Fruit fly (Drosophila melanogaster): Measurements from ENCODE around the gene CG13065.
A peak's percentile ranks its signal among the peaks of the same experiment; 100 is the strongest.

Gene CG13065

dm6 chr3L:16289067-16289466 lies 11.8 kb downstream of the CG13065 start (continued):
- peak; percentile 43; the same call in 1 of the 3 replicates for TF ChIP-seq tgo (GFP tag; IDR thresholded peaks at IDR 0.05)
- peak; percentile 67 for TF ChIP-seq CG15269 (tag; optimal IDR thresholded peaks at IDR 0.05)
- no peak for TF ChIP-seq yki (optimal IDR thresholded peaks at IDR 0.05)
- 0 out of 3 replicates have a peak, but pooled peaks have one; percentile 27 for TF ChIP-seq CG11695 (GFP tag; IDR thresholded peaks at IDR 0.05)
- peak; percentile 11 for TF ChIP-seq CG13775 (GFP tag; optimal IDR thresholded peaks at IDR 0.05)
- peak; percentile 65 for TF ChIP-seq gem (tag; optimal IDR thresholded peaks at IDR 0.05)
- TF ChIP-seq Hr51 (GFP tag; optimal IDR thresholded peaks at IDR 0.05), result peak in 1 of 2 experiments; percentile 69
- peak; percentile 25 for TF ChIP-seq CG9437 (GFP tag; optimal IDR thresholded peaks at IDR 0.05)
- TF ChIP-seq hkb (optimal IDR thresholded peaks at IDR 0.05), result no peak
- peak; percentile 66 for TF ChIP-seq hkb (GFP tag; IDR thresholded peaks at IDR 0.05)
- 0 out of 4 replicates have a peak, but pooled peaks have one; percentile 13 for TF ChIP-seq Gug (GFP tag; IDR thresholded peaks at IDR 0.05)
- no peak for TF ChIP-seq Spps (tag; optimal IDR thresholded peaks at IDR 0.05)
- no peak for TF ChIP-seq klu (GFP tag; IDR thresholded peaks at IDR 0.05)
- peak; percentile 44; the same call in 1 of the 2 replicates for TF ChIP-seq CG17328 (GFP tag; IDR thresholded peaks at IDR 0.05)
- peak; percentile 9 for TF ChIP-seq Chrac-16 (GFP tag; optimal IDR thresholded peaks at IDR 0.05)
- peak; percentile 5 for TF ChIP-seq tio (GFP tag; optimal IDR thresholded peaks at IDR 0.05)
- TF ChIP-seq CG12659 (GFP tag; optimal IDR thresholded peaks at IDR 0.05), result peak; percentile 19
- no peak for TF ChIP-seq CG8944 (GFP tag; optimal IDR thresholded peaks at IDR 0.05)
- TF ChIP-seq Aef1 (GFP tag; IDR thresholded peaks at IDR 0.05), result 0 out of 3 replicates have a peak, but pooled peaks have one; percentile 16
- TF ChIP-seq ind (GFP tag; optimal IDR thresholded peaks at IDR 0.05), result peak; percentile 23
- TF ChIP-seq Camta (GFP tag; optimal IDR thresholded peaks at IDR 0.05), result no peak
- peak; percentile 10 for TF ChIP-seq tin (GFP tag; optimal IDR thresholded peaks at IDR 0.05)
- peak; percentile 31 for TF ChIP-seq az2 (GFP tag; optimal IDR thresholded peaks at IDR 0.05)
- TF ChIP-seq CG14441 (GFP tag; IDR thresholded peaks at IDR 0.05), result peak; percentile 33; the same call in 1 of the 2 replicates
- peak; percentile 39 for TF ChIP-seq CG13296 (GFP tag; optimal IDR thresholded peaks at IDR 0.05)
- TF ChIP-seq stc (GFP tag; IDR thresholded peaks at IDR 0.05), result 0 out of 2 replicates have a peak, but pooled peaks have one; percentile 26
- peak; percentile 33; the same call in 1 of the 2 replicates for TF ChIP-seq E2f1 (GFP tag; IDR thresholded peaks at IDR 0.05)
- peak; percentile 39 for TF ChIP-seq CG7839 (tag; optimal IDR thresholded peaks at IDR 0.05)
- TF ChIP-seq unpg (GFP tag; optimal IDR thresholded peaks at IDR 0.05), result peak; percentile 59
- TF ChIP-seq Nf-YA (GFP tag; IDR thresholded peaks at IDR 0.05), result 0 out of 2 replicates have a peak, but pooled peaks have one; percentile 20
- no peak for TF ChIP-seq D19B (GFP tag; optimal IDR thresholded peaks at IDR 0.05)
- no peak for TF ChIP-seq emc (GFP tag; optimal IDR thresholded peaks at IDR 0.05)
- no peak for TF ChIP-seq CG11398 (GFP tag; optimal IDR thresholded peaks at IDR 0.05)
- peak; percentile 24 for TF ChIP-seq Hr3 (GFP tag; optimal IDR thresholded peaks at IDR 0.05)
- TF ChIP-seq row (GFP tag; IDR thresholded peaks at IDR 0.05), result peak; percentile 34; the same call in 1 of the 3 replicates
- TF ChIP-seq lab (GFP tag; optimal IDR thresholded peaks at IDR 0.05), result peak; percentile 19
- TF ChIP-seq slbo (GFP tag; IDR thresholded peaks at IDR 0.05), result peak; percentile 22; the same call in 1 of the 2 replicates
- 0 out of 2 replicates have a peak, but pooled peaks have one; percentile 25 for TF ChIP-seq CG32772 (GFP tag; IDR thresholded peaks at IDR 0.05)
- TF ChIP-seq sisA (GFP tag; IDR thresholded peaks at IDR 0.05), result peak; percentile 15; the same call in 1 of the 2 replicates
- no peak for TF ChIP-seq sna (GFP tag; IDR thresholded peaks at IDR 0.05; ENCODE audit: partially characterized antibody)
- peak; percentile 43 for TF ChIP-seq dmrt99B (tag; optimal IDR thresholded peaks at IDR 0.05)
- TF ChIP-seq ERR (GFP tag; optimal IDR thresholded peaks at IDR 0.05), result no peak
- no peak for TF ChIP-seq Drgx (GFP tag; IDR thresholded peaks at IDR 0.05)
- TF ChIP-seq CG34422 (GFP tag; IDR thresholded peaks at IDR 0.05), result peak; percentile 50; the same call in 1 of the 3 replicates
- TF ChIP-seq CG11696 (GFP tag; IDR thresholded peaks at IDR 0.05), result peak; percentile 44; the same call in 1 of the 2 replicates
- no peak for TF ChIP-seq stwl (tag; optimal IDR thresholded peaks at IDR 0.05)
- peak; percentile 38; the same call in 1 of the 2 replicates for TF ChIP-seq Atf6 (GFP tag; IDR thresholded peaks at IDR 0.05)
- TF ChIP-seq CG30403 (GFP tag; optimal IDR thresholded peaks at IDR 0.05), result peak; percentile 48
- no peak for TF ChIP-seq Mrtf (GFP tag; IDR thresholded peaks at IDR 0.05)
- peak; percentile 3 for TF ChIP-seq CG12155 (GFP tag; optimal IDR thresholded peaks at IDR 0.05)
- peak; percentile 61 for TF ChIP-seq Oli (tag; optimal IDR thresholded peaks at IDR 0.05)
